Fruit fly (Drosophila melanogaster) whole organism, embryonic: ENCODE results near the gene CG14419.

Source experiments
- CG12299 ChIP-seq: fragments of 200-800 bp; sonication (Bioruptor generic); optimal IDR thresholded peaks from 2 replicates; lab custom pipeline; 2018; ENCODE audit warnings: missing biosample characterization, mild to moderate bottlenecking, missing genetic modification characterization
- NFAT ChIP-seq: fragments of 200-800 bp; sonication (Bioruptor generic); IDR thresholded peaks from 2 replicates; pipeline ENCODE4 v1.3.6; 2022; ENCODE audit warnings: missing biosample characterization, missing genetic modification characterization

dm6 chrX:2872753-2873152, 13.0 kb downstream of the CG14419 start, which contains the start of gene CG14416:
- TF ChIP-seq NFAT (GFP tag; lab: Robert Waterston, UW), result no peak
- no peak for TF ChIP-seq CG12299
